Worm (Caenorhabditis elegans) whole organism, mixed stage, embryonic: Measurements from ENCODE around the gene F52C6.4.

Experiments
- M03D4.4 ChIP-seq: sonication (generic microtip); optimal IDR thresholded peaks from 2 replicates; lab custom pipeline; 2017; ENCODE audit warnings: mild to moderate bottlenecking, missing genetic modification characterization, missing compliant biosample characterization
- bed-3 ChIP-seq: fragments of 200-800 bp; sonication (Bioruptor generic); optimal IDR thresholded peaks from 3 replicates; lab custom pipeline; 2018; ENCODE audit warnings: mild to moderate bottlenecking, missing genetic modification characterization, moderate library complexity, missing compliant biosample characterization
- blmp-1 ChIP-seq: fragments of 150-350 bp; optimal IDR thresholded peaks from 2 replicates; lab custom pipeline; 2014; ENCODE audit warnings: missing biosample characterization, missing genetic modification characterization
- ceh-39 ChIP-seq: fragments of 150-350 bp; optimal IDR thresholded peaks from 2 replicates; lab custom pipeline; 2014; ENCODE audit warnings: missing biosample characterization, missing genetic modification characterization
- ceh-43 ChIP-seq: fragments of 200-800 bp; sonication (Bioruptor generic); optimal IDR thresholded peaks from 2 replicates; lab custom pipeline; 2018; ENCODE audit warnings: mild to moderate bottlenecking, missing genetic modification characterization, moderate library complexity, missing compliant biosample characterization
- ceh-83 ChIP-seq: fragments of 200-800 bp; sonication (Bioruptor generic); optimal IDR thresholded peaks from 2 replicates; lab custom pipeline; 2018; ENCODE audit warnings: mild to moderate bottlenecking, missing genetic modification characterization, missing compliant biosample characterization
- ces-1 ChIP-seq: fragments of 150-350 bp; optimal IDR thresholded peaks from 2 replicates; lab custom pipeline; 2014; ENCODE audit warnings: missing biosample characterization, missing genetic modification reagents, missing genetic modification characterization
- cnd-1 ChIP-seq: fragments of 200-800 bp; sonication (Bioruptor generic); optimal IDR thresholded peaks from 2 replicates; lab custom pipeline; 2018; ENCODE audit warnings: mild to moderate bottlenecking, missing genetic modification characterization, missing compliant biosample characterization
- drap-1 ChIP-seq: fragments of 200-800 bp; sonication (Bioruptor generic); optimal IDR thresholded peaks from 3 replicates; lab custom pipeline; 2018; ENCODE audit warnings: mild to moderate bottlenecking, missing genetic modification characterization, missing compliant biosample characterization
- elt-1 ChIP-seq: sonication (generic microtip); optimal IDR thresholded peaks from 2 replicates; lab custom pipeline; 2017; ENCODE audit warnings: missing genetic modification characterization, mild to moderate bottlenecking, missing compliant biosample characterization, antibody characterized with exemption, moderate library complexity, borderline replicate concordance; ENCODE audit not compliant: insufficient read depth
- elt-3 ChIP-seq: fragments of 150-350 bp; optimal IDR thresholded peaks from 2 replicates; lab custom pipeline; 2014; ENCODE audit warnings: missing biosample characterization, missing genetic modification characterization
- ham-2 ChIP-seq: fragments of 200-800 bp; sonication (Bioruptor generic); optimal IDR thresholded peaks from 2 replicates; lab custom pipeline; 2018; ENCODE audit warnings: mild to moderate bottlenecking, missing genetic modification characterization, missing compliant biosample characterization
- hlh-1 ChIP-seq: fragments of 150-350 bp; optimal IDR thresholded peaks from 2 replicates; lab custom pipeline; 2014; ENCODE audit warnings: missing biosample characterization, missing genetic modification reagents, missing genetic modification characterization
- lin-13 ChIP-seq: fragments of 150-350 bp; optimal IDR thresholded peaks from 2 replicates; lab custom pipeline; 2014; ENCODE audit warnings: missing biosample characterization, missing genetic modification characterization
- lin-32 ChIP-seq: fragments of 200-800 bp; sonication (Bioruptor generic); optimal IDR thresholded peaks from 2 replicates; lab custom pipeline; 2018; ENCODE audit warnings: mild to moderate bottlenecking, missing genetic modification characterization, missing compliant biosample characterization
- lsy-2 ChIP-seq: fragments of 150-350 bp; optimal IDR thresholded peaks from 2 replicates; lab custom pipeline; 2014; ENCODE audit warnings: missing biosample characterization, missing genetic modification characterization
- mab-5 ChIP-seq: fragments of 150-350 bp; optimal IDR thresholded peaks from 2 replicates; lab custom pipeline; 2014; ENCODE audit warnings: missing biosample characterization, missing genetic modification characterization
- mep-1 ChIP-seq: fragments of 150-350 bp; optimal IDR thresholded peaks from 2 replicates; lab custom pipeline; 2017; ENCODE audit warnings: missing biosample characterization, missing genetic modification reagents, missing genetic modification characterization, inconsistent platforms
- mls-2 ChIP-seq: sonication (generic microtip); optimal IDR thresholded peaks from 2 replicates; lab custom pipeline; 2016; ENCODE audit warnings: mild to moderate bottlenecking, missing genetic modification characterization, moderate library complexity, missing compliant biosample characterization
- nhr-2 ChIP-seq: fragments of 150-350 bp; optimal IDR thresholded peaks from 2 replicates; lab custom pipeline; 2014; ENCODE audit warnings: missing biosample characterization, missing genetic modification characterization
- nhr-237 ChIP-seq: fragments of 150-350 bp; optimal IDR thresholded peaks from 2 replicates; lab custom pipeline; 2014; ENCODE audit warnings: missing biosample characterization, missing genetic modification characterization
- nhr-76 ChIP-seq: sonication (generic microtip); optimal IDR thresholded peaks from 2 replicates; lab custom pipeline; 2017; ENCODE audit warnings: missing biosample characterization, missing genetic modification characterization
- pha-4 ChIP-seq: fragments of 150-350 bp; optimal IDR thresholded peaks from 2 replicates; lab custom pipeline; 2018; ENCODE audit warnings: missing biosample characterization, missing genetic modification reagents, missing genetic modification characterization
- sem-2 ChIP-seq: fragments of 200-800 bp; sonication (Bioruptor generic); optimal IDR thresholded peaks from 2 replicates; lab custom pipeline; 2018; ENCODE audit warnings: mild to moderate bottlenecking, missing genetic modification characterization, missing compliant biosample characterization
- snpc-4 ChIP-seq: fragments of 150-350 bp; optimal IDR thresholded peaks from 2 replicates; lab custom pipeline; 2014; ENCODE audit warnings: missing biosample characterization, missing genetic modification characterization
- sptf-1 ChIP-seq: sonication (generic microtip); optimal IDR thresholded peaks from 2 replicates; lab custom pipeline; 2017; ENCODE audit warnings: mild to moderate bottlenecking, missing genetic modification characterization, moderate library complexity, missing compliant biosample characterization
- tbx-8 ChIP-seq: fragments of 200-800 bp; sonication (Bioruptor generic); optimal IDR thresholded peaks from 2 replicates; lab custom pipeline; 2018; ENCODE audit warnings: mild to moderate bottlenecking, missing genetic modification characterization, moderate library complexity, missing compliant biosample characterization
- unc-39 ChIP-seq: fragments of 150-350 bp; optimal IDR thresholded peaks from 2 replicates; lab custom pipeline; 2014; ENCODE audit warnings: missing biosample characterization, missing genetic modification characterization
- unc-62 ChIP-seq: fragments of 150-350 bp; optimal IDR thresholded peaks from 2 replicates; lab custom pipeline; 2014; ENCODE audit warnings: missing biosample characterization, missing genetic modification reagents, missing genetic modification characterization
- zip-8 ChIP-seq: fragments of 150-350 bp; optimal IDR thresholded peaks from 2 replicates; lab custom pipeline; 2014; ENCODE audit warnings: missing biosample characterization, missing genetic modification characterization
- ztf-11 ChIP-seq: fragments of 150-350 bp; optimal IDR thresholded peaks from 2 replicates; lab custom pipeline; 2014; ENCODE audit warnings: missing biosample characterization, missing genetic modification characterization

The F52C6.4 gene

ce11 chrII:1889071-1889470 lies 33.9 kb upstream of the F52C6.4 start, which contains the start of gene math-8:
Gene math-8, minus strand, starts transcription at chrII:1889171.
- TF ChIP-seq mep-1 (tag; lab: Kevin White, UChicago) (no peak), blmp-1 (tag; lab: Kevin White, UChicago) (no peak), ceh-83 (GFP tag; lab: Kevin White, UChicago) (no peak), mab-5 (no peak), lin-13 (tag; lab: Kevin White, UChicago) (no peak), ces-1 (GFP tag; lab: Kevin White, UChicago) (no peak), nhr-237 (tag; lab: Kevin White, UChicago) (no peak), unc-39 (tag; lab: Kevin White, UChicago) (no peak), elt-1 (tag; lab: Kevin White, UChicago) (no peak), ztf-11 (tag; lab: Kevin White, UChicago) (no peak), tbx-8 (no peak), M03D4.4 (tag; lab: Kevin White, UChicago) (no peak), hlh-1 (no peak)
- TF ChIP-seq, all 35 proteins: peak for 0

- no peak for TF ChIP-seq snpc-4 (tag; lab: Kevin White, UChicago)
- no peak for TF ChIP-seq mls-2
- no peak for TF ChIP-seq hlh-1
- TF ChIP-seq mep-1 (tag; lab: Kevin White, UChicago) = no peak
- TF ChIP-seq, all 35 proteins: peak for 0
Measured at ce11 chrII:1890682-1891081, 32.3 kb upstream of the F52C6.4 start, which contains the start of gene math-9. Gene math-9, minus strand, starts transcription at chrII:1890782.

DNA sequence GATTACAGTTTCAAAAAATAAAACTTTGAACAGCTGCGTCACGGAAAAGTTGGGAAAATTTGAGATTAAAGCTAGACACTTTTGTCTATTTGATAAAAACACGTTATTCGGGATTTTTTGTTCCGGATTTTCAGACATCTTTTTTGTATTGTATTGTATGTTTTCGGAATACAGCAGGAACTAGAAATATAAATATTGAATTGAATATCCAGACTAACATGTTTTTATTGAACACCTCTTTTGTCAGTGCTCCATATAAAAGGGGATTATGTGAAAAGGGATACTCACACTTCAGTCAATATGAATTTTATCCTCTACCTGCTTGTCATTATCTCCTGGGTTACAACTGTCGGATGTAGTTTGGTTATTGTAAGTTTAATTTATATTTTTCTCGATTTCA lies 29.0 kb upstream of the F52C6.4 start, which contains the start of gene C16C4.1:
TSS of gene C16C4.1 (plus strand) at position 301 of the 400 bp plus-strand sequence.
- no peak for TF ChIP-seq M03D4.4 (tag; lab: Kevin White, UChicago)
- no peak for TF ChIP-seq nhr-2 (tag; lab: Kevin White, UChicago)
- no peak for TF ChIP-seq elt-3 (tag; lab: Kevin White, UChicago)
- no peak for TF ChIP-seq lin-32 (GFP tag; lab: Kevin White, UChicago)
- TF ChIP-seq ceh-43 (GFP tag; lab: Kevin White, UChicago) = no peak
- TF ChIP-seq ceh-39 (tag; lab: Kevin White, UChicago) = no peak
- no peak for TF ChIP-seq tbx-8
- TF ChIP-seq sptf-1 (tag; lab: Kevin White, UChicago) = no peak
- TF ChIP-seq ces-1 (GFP tag; lab: Kevin White, UChicago) = no peak
- no peak for TF ChIP-seq ceh-83 (GFP tag; lab: Kevin White, UChicago)

DNA sequence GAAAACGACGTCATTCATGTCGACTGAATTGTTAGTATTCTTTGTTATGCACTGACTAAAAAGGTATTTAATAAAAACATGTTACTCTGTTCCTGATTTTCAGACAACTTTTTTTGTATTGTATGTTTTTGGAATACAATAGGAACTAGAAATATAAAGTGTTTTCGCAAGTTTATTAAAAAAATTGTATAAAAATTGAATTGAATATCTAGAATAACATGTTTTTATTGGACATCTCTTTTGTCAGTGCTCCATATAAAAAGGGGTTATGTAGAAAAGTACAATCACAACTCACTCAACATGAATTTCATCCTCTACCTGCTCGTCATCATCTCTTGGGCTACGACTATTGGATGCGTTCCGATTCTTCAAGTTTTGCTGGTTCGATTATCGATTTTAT lies 27.7 kb upstream of the F52C6.4 start, which contains the start of gene C46F9.5:
TSS of gene C46F9.5 (plus strand) at position 301 of the 400 bp plus-strand sequence.
- TF ChIP-seq pha-4 = no peak
- TF ChIP-seq ham-2 (GFP tag; lab: Kevin White, UChicago) = no peak
- no peak for TF ChIP-seq unc-39 (tag; lab: Kevin White, UChicago)
- TF ChIP-seq bed-3 = no peak
- TF ChIP-seq drap-1 = no peak
- TF ChIP-seq elt-1 (tag; lab: Kevin White, UChicago) = no peak
- no peak for TF ChIP-seq hlh-1
- no peak for TF ChIP-seq mep-1 (tag; lab: Kevin White, UChicago)
- no peak for TF ChIP-seq tbx-8
- no peak for TF ChIP-seq ceh-83 (GFP tag; lab: Kevin White, UChicago)
- TF ChIP-seq nhr-2 (tag; lab: Kevin White, UChicago) = no peak
- TF ChIP-seq nhr-76 (tag; lab: Kevin White, UChicago) = no peak
- TF ChIP-seq snpc-4 (tag; lab: Kevin White, UChicago) = no peak
- no peak for TF ChIP-seq zip-8 (tag; lab: Kevin White, UChicago)
- TF ChIP-seq sem-2 (GFP tag; lab: Kevin White, UChicago) = no peak
- TF ChIP-seq mls-2 = no peak

DNA sequence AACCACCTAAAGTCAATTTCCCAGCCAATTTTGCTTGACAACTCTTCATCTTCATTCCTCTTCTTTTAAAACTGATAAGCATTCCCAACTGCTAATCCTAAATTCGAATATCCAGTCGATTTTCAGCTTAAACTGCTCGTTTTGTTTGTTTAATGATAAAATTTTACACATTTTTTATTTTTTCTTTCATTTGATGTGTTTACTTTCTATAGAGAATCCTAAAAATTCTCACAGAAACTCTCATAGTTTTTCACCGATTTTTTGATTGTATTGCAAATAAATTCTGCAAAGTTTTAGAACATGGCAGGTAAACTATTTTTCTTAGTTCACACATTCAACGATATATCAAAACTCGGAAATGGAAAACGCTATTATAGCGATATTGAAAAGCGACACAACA lies 27.2 kb upstream of the F52C6.4 start, which contains the start of gene math-25:
TSS of gene math-25 (plus strand) at position 301 of the 400 bp plus-strand sequence.
- TF ChIP-seq nhr-237 (tag; lab: Kevin White, UChicago) (no peak), nhr-2 (tag; lab: Kevin White, UChicago) (no peak), ces-1 (GFP tag; lab: Kevin White, UChicago) (no peak), ham-2 (GFP tag; lab: Kevin White, UChicago) (no peak), ceh-43 (GFP tag; lab: Kevin White, UChicago) (no peak), lin-32 (GFP tag; lab: Kevin White, UChicago) (no peak), lsy-2 (tag; lab: Kevin White, UChicago) (no peak), hlh-1 (no peak), unc-62 (GFP tag; lab: Kevin White, UChicago) (no peak), elt-1 (tag; lab: Kevin White, UChicago) (no peak), snpc-4 (tag; lab: Kevin White, UChicago) (no peak), blmp-1 (tag; lab: Kevin White, UChicago) (no peak), drap-1 (no peak), ceh-39 (tag; lab: Kevin White, UChicago) (no peak), tbx-8 (no peak), cnd-1 (no peak), lin-13 (tag; lab: Kevin White, UChicago) (no peak), mls-2 (no peak), M03D4.4 (tag; lab: Kevin White, UChicago) (no peak), mep-1 (tag; lab: Kevin White, UChicago) (no peak)
